Fruit fly (Drosophila melanogaster): Measurements from ENCODE around the gene Trf2.

Trf2 gene

dm6 chrX:8444883-8445572 is 36.0 kb downstream of the Trf2 start (continued):
- TF ChIP-seq CG33213 (GFP tag; optimal IDR thresholded peaks at IDR 0.05) (no peak), eve (GFP tag; optimal IDR thresholded peaks at IDR 0.05) (no peak), CG2202 (tag; optimal IDR thresholded peaks at IDR 0.05) (no peak), CG7372 (GFP tag; IDR thresholded peaks at IDR 0.05) (0 out of 2 replicates have a peak, but pooled peaks have one; percentile 8), so (GFP tag; IDR thresholded peaks at IDR 0.05) (0 out of 3 replicates have a peak, but pooled peaks have one; percentile 37), sd (tag; optimal IDR thresholded peaks at IDR 0.05) (peak; percentile 20), CG2712 (tag; optimal IDR thresholded peaks at IDR 0.05) (peak; percentile 91), CG13424 (tag; optimal IDR thresholded peaks at IDR 0.05) (peak; percentile 69), schlank (tag; optimal IDR thresholded peaks at IDR 0.05) (no peak), CG6689 (GFP tag; IDR thresholded peaks at IDR 0.05) (peak; percentile 62; the same call in 1 of the 2 replicates), CG2889 (GFP tag; IDR thresholded peaks at IDR 0.05) (no peak), HmgD (GFP tag; optimal IDR thresholded peaks at IDR 0.05) (no peak), CG12236 (GFP tag; optimal IDR thresholded peaks at IDR 0.05) (no peak), onecut (GFP tag; IDR thresholded peaks at IDR 0.05) (no peak), sc (optimal IDR thresholded peaks at IDR 0.05) (no peak), sc (GFP tag; optimal IDR thresholded peaks at IDR 0.05) (peak; percentile 17), slp2 (GFP tag; optimal IDR thresholded peaks at IDR 0.05) (no peak), run (tag; optimal IDR thresholded peaks at IDR 0.05) (no peak), CG3726 (GFP tag; IDR thresholded peaks at IDR 0.05) (no peak), Lim3 (GFP tag; IDR thresholded peaks at IDR 0.05) (no peak), chm (GFP tag; IDR thresholded peaks at IDR 0.05) (0 out of 2 replicates have a peak, but pooled peaks have one; percentile 51), Poxn (GFP tag; IDR thresholded peaks at IDR 0.05) (no peak), CG11504 (tag; optimal IDR thresholded peaks at IDR 0.05) (peak; percentile 72), CG6765 (GFP tag; optimal IDR thresholded peaks at IDR 0.05) (no peak), CG17361 (GFP tag; IDR thresholded peaks at IDR 0.05) (peak; percentile 85), amos (GFP tag; IDR thresholded peaks at IDR 0.05; ENCODE audit: partially characterized antibody) (no peak), Spps (tag; optimal IDR thresholded peaks at IDR 0.05) (peak; percentile 61), zfh2 (GFP tag; optimal IDR thresholded peaks at IDR 0.05) (no peak), lbe (GFP tag; optimal IDR thresholded peaks at IDR 0.05) (no peak), gro (GFP tag; optimal IDR thresholded peaks at IDR 0.05) (no peak), CG4617 (GFP tag; optimal IDR thresholded peaks at IDR 0.05; ENCODE audit: borderline replicate concordance) (no peak), ci (GFP tag; IDR thresholded peaks at IDR 0.05) (peak; percentile 75), CG3407 (GFP tag; optimal IDR thresholded peaks at IDR 0.05) (no peak), CG12391 (tag; optimal IDR thresholded peaks at IDR 0.05) (peak; percentile 83), Sry-δ (GFP tag; optimal IDR thresholded peaks at IDR 0.05) (no peak), CG32532 (GFP tag; IDR thresholded peaks at IDR 0.05) (no peak), CG12219 (GFP tag; optimal IDR thresholded peaks at IDR 0.05) (no peak), CG17829 (tag; optimal IDR thresholded peaks at IDR 0.05) (peak; percentile 88), Aef1 (GFP tag; IDR thresholded peaks at IDR 0.05) (no peak), gfzf (GFP tag; optimal IDR thresholded peaks at IDR 0.05) (no peak), CG34224 (GFP tag; IDR thresholded peaks at IDR 0.05; ENCODE audit: partially characterized antibody) (no peak), CG10565 (GFP tag; optimal IDR thresholded peaks at IDR 0.05) (no peak), her (GFP tag; optimal IDR thresholded peaks at IDR 0.05) (no peak), fru (optimal IDR thresholded peaks at IDR 0.05) (no peak), Bgb (GFP tag; IDR thresholded peaks at IDR 0.05; ENCODE audit: partially characterized antibody) (no peak), otp (GFP tag; IDR thresholded peaks at IDR 0.05) (no peak), ems (GFP tag; optimal IDR thresholded peaks at IDR 0.05) (no peak), tin (GFP tag; optimal IDR thresholded peaks at IDR 0.05) (peak; percentile 5), bigmax (GFP tag; optimal IDR thresholded peaks at IDR 0.05) (no peak), tap (tag; optimal IDR thresholded peaks at IDR 0.05) (peak; percentile 36), kay (GFP tag; optimal IDR thresholded peaks at IDR 0.05) (no peak)

Measured in whole organism, embryonic.